Fruit fly (Drosophila melanogaster) S2 (cell line): ENCODE data around the gene LSm7.

Source experiments
- CG8478 ChIP-seq: fragments of >200 bp; optimal IDR thresholded peaks from 2 replicates; lab custom pipeline; 2018
- CTCF ChIP-seq, 2 experiments: fragments of >200 bp; optimal IDR thresholded peaks; 2 replicates each; lab custom pipeline; 2018

DNA sequence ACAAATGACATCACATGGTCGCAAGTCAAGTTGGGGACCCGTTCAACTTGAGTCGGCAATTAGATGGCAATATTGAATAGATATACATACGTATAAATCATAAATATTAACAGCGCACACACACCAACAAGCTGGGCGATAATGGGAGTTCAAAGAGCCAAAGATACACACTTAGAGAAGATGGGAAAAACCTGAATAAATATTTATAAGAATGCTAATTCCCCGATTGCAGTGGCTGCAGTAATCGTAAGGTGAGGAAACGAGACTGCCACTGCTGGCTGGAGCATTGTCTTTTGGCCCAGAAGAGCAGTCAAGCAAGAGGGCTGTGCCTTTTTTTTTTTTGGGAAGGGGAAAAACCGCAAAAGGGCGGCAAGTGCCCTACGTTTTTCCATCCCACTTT, 32.7 kb downstream of the LSm7 start:
- TF ChIP-seq CG8478 (no peak), CTCF (optimal IDR thresholded peaks at IDR 0.05; lab: Kevin White, UChicago) (no peak)
